Worm (Caenorhabditis elegans): ENCODE results near the gene R01E6.7.

DNA sequence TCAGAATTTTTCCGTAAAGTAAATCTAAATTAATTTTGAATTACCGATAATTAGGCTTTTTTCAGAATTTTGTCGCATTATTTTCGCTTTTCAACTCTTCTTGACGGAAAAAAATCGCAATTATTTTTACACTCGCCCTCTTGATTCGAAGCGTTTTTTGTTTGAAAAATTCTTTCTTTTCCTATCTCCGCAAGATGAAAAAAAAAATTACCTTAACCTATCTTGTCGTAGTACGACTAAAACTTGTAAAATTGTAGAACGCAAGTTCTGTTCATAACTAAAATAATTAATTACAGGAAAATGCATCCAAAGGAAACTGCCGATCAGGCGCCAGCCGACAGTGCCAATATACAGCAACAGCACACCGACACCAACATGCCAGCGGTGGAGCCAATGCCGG lies 30.4 kb upstream of the R01E6.7 start, which contains the start of gene F54B11.7:
- no peak for TF ChIP-seq ces-1 (GFP tag; optimal IDR thresholded peaks at IDR 0.05)
- no peak for TF ChIP-seq M03D4.4 (tag; optimal IDR thresholded peaks at IDR 0.05)
- no peak for TF ChIP-seq nhr-28 (tag; optimal IDR thresholded peaks at IDR 0.05)
- TF ChIP-seq nhr-2 (tag; optimal IDR thresholded peaks at IDR 0.05) = no peak
- TF ChIP-seq sptf-1 (tag; optimal IDR thresholded peaks at IDR 0.05) = no peak
- TF ChIP-seq ceh-39 (tag; optimal IDR thresholded peaks at IDR 0.05) = no peak
- TF ChIP-seq ceh-43 (GFP tag; optimal IDR thresholded peaks at IDR 0.05) = no peak
- no peak for TF ChIP-seq lsy-2 (tag; optimal IDR thresholded peaks at IDR 0.05)

Measured in whole organism, mixed stage, embryonic.